Fruit fly (Drosophila melanogaster): ENCODE measurements around the gene Jhbp15.

The Jhbp15 gene

dm6 chr3R:21080876-21081586, 30.3 kb upstream of the Jhbp15 start, which contains the start of gene HHEX:
HHEX (minus strand) TSS chr3R:21080926.
- 0 out of 3 replicates have a peak, but pooled peaks have one; percentile 27 for TF ChIP-seq Opbp (GFP tag; IDR thresholded peaks at IDR 0.05; ENCODE audit: partially characterized antibody)
- TF ChIP-seq Sin3A (optimal IDR thresholded peaks at IDR 0.05): no peak
- TF ChIP-seq cwo (GFP tag; optimal IDR thresholded peaks at IDR 0.05): peak; percentile 12
- TF ChIP-seq rib (GFP tag; IDR thresholded peaks at IDR 0.05): 0 out of 2 replicates have a peak, but pooled peaks have one; percentile 10
- peak; percentile 41 for TF ChIP-seq HHEX (GFP tag; optimal IDR thresholded peaks at IDR 0.05)
- peak; percentile 46 for TF ChIP-seq odd (GFP tag; optimal IDR thresholded peaks at IDR 0.05)
- TF ChIP-seq cad (GFP tag; optimal IDR thresholded peaks at IDR 0.05): no peak
- TF ChIP-seq caup (GFP tag; optimal IDR thresholded peaks at IDR 0.05; ENCODE audit: severe bottlenecking): peak; percentile 16
- TF ChIP-seq ab (GFP tag; optimal IDR thresholded peaks at IDR 0.05): no peak
- peak; percentile 62 for TF ChIP-seq CG10321 (GFP tag; IDR thresholded peaks at IDR 0.05)
- peak; percentile 44 for TF ChIP-seq Deaf1 (tag; optimal IDR thresholded peaks at IDR 0.05)
- peak; percentile 90 for TF ChIP-seq crol (GFP tag; IDR thresholded peaks at IDR 0.05)
- no peak for TF ChIP-seq slp2 (GFP tag; optimal IDR thresholded peaks at IDR 0.05)
- peak; percentile 49 for TF ChIP-seq HmgZ (tag; optimal IDR thresholded peaks at IDR 0.05)
- TF ChIP-seq grau (tag; optimal IDR thresholded peaks at IDR 0.05): no peak
- TF ChIP-seq CG12769 (tag; optimal IDR thresholded peaks at IDR 0.05): peak; percentile 70
- TF ChIP-seq sens-2 (GFP tag; IDR thresholded peaks at IDR 0.05): peak; percentile 76
- 0 out of 2 replicates have a peak, but pooled peaks have one; percentile 11 for TF ChIP-seq chm (GFP tag; IDR thresholded peaks at IDR 0.05)
- TF ChIP-seq CG11456 (GFP tag; IDR thresholded peaks at IDR 0.05): no peak
- no peak for TF ChIP-seq CG9727 (GFP tag; optimal IDR thresholded peaks at IDR 0.05)
- TF ChIP-seq CG3407 (GFP tag; optimal IDR thresholded peaks at IDR 0.05): no peak
- TF ChIP-seq Aef1 (GFP tag; IDR thresholded peaks at IDR 0.05): peak; percentile 59; the same call in 2 of the 3 replicates
- peak; percentile 92 for TF ChIP-seq Hey (tag; optimal IDR thresholded peaks at IDR 0.05)
- TF ChIP-seq ro (GFP tag; IDR thresholded peaks at IDR 0.05): no peak
- TF ChIP-seq CG16863 (GFP tag; optimal IDR thresholded peaks at IDR 0.05): no peak
- TF ChIP-seq GATAe (GFP tag; conservative IDR thresholded peaks at IDR 0.05): peak; percentile 91
- peak; percentile 50 for TF ChIP-seq CG18599 (GFP tag; optimal IDR thresholded peaks at IDR 0.05)
- TF ChIP-seq pan (optimal IDR thresholded peaks at IDR 0.05): no peak
- TF ChIP-seq pan (GFP tag; optimal IDR thresholded peaks at IDR 0.05 in 1 of 2, IDR thresholded peaks at IDR 0.05 in 1 of 2): peak in 1 of 2 experiments; percentile 82
- TF ChIP-seq exex (tag; optimal IDR thresholded peaks at IDR 0.05): peak; percentile 99
- TF ChIP-seq Poxn (GFP tag; IDR thresholded peaks at IDR 0.05): no peak
- TF ChIP-seq Vsx1 (GFP tag; optimal IDR thresholded peaks at IDR 0.05): peak; percentile 95
- TF ChIP-seq CG31441 (GFP tag; IDR thresholded peaks at IDR 0.05): no peak
- peak; percentile 90 for TF ChIP-seq Nf-YB (GFP tag; optimal IDR thresholded peaks at IDR 0.05)
- TF ChIP-seq jing (GFP tag; optimal IDR thresholded peaks at IDR 0.05): no peak
- peak; percentile 98 for TF ChIP-seq sug (tag; optimal IDR thresholded peaks at IDR 0.05)
- TF ChIP-seq Hmr (GFP tag; optimal IDR thresholded peaks at IDR 0.05): peak; percentile 12
- no peak for TF ChIP-seq CG30020 (tag; optimal IDR thresholded peaks at IDR 0.05)
- TF ChIP-seq mirr (GFP tag; optimal IDR thresholded peaks at IDR 0.05): peak; percentile 87
- TF ChIP-seq grn (GFP tag; optimal IDR thresholded peaks at IDR 0.05): peak; percentile 74
- TF ChIP-seq Pdp1 (GFP tag; optimal IDR thresholded peaks at IDR 0.05): peak in 1 of 2 experiments; percentile 59
- peak; percentile 43 for TF ChIP-seq Ptx1 (GFP tag; IDR thresholded peaks at IDR 0.05)
- peak; percentile 34; the same call in 1 of the 2 replicates for TF ChIP-seq CG4360 (GFP tag; IDR thresholded peaks at IDR 0.05)
- TF ChIP-seq CG10147 (GFP tag; optimal IDR thresholded peaks at IDR 0.05): no peak
- no peak for TF ChIP-seq schlank (tag; optimal IDR thresholded peaks at IDR 0.05)
- no peak for TF ChIP-seq stc (GFP tag; IDR thresholded peaks at IDR 0.05)
- TF ChIP-seq fd102C (GFP tag; optimal IDR thresholded peaks at IDR 0.05): no peak
- TF ChIP-seq CG1233 (GFP tag; optimal IDR thresholded peaks at IDR 0.05): no peak
- TF ChIP-seq lbe (GFP tag; optimal IDR thresholded peaks at IDR 0.05): no peak
- TF ChIP-seq sob (GFP tag; IDR thresholded peaks at IDR 0.05): 0 out of 2 replicates have a peak, but pooled peaks have one; percentile 19

Data from whole organism, embryonic.